Worm (Caenorhabditis elegans) whole organism, L2 larva: Measurements from ENCODE around the gene pqn-2.

Experiments
- ama-1 ChIP-seq: fragments of 150-350 bp; optimal IDR thresholded peaks from 2 replicates; lab custom pipeline; 2018; ENCODE audit warnings: inconsistent platforms
- blmp-1 ChIP-seq: sonication (generic microtip); optimal IDR thresholded peaks from 2 replicates; lab custom pipeline; 2017; ENCODE audit warnings: missing genetic modification characterization, mild to moderate bottlenecking, missing compliant biosample characterization, antibody characterized with exemption, moderate library complexity; ENCODE audit not compliant: insufficient read depth
- ceh-16 ChIP-seq: fragments of 150-350 bp; optimal IDR thresholded peaks from 2 replicates; lab custom pipeline; 2014; ENCODE audit warnings: missing biosample characterization, missing genetic modification characterization
- elt-1 ChIP-seq: fragments of 150-350 bp; optimal IDR thresholded peaks from 2 replicates; lab custom pipeline; 2014; ENCODE audit warnings: missing biosample characterization, missing genetic modification characterization
- lin-13 ChIP-seq: fragments of 150-350 bp; optimal IDR thresholded peaks from 2 replicates; lab custom pipeline; 2014; ENCODE audit warnings: missing biosample characterization, missing genetic modification reagents, missing genetic modification characterization
- mdl-1 ChIP-seq, 2 experiments: fragments of 150-350 bp in 1 of 2; sonication (generic microtip) in 1 of 2; optimal IDR thresholded peaks; 2 replicates each; lab custom pipeline; 2017; ENCODE audit warnings: missing biosample characterization in 2 of 2, missing genetic modification characterization in 2 of 2
- nhr-10 ChIP-seq: sonication (generic microtip); optimal IDR thresholded peaks from 2 replicates; lab custom pipeline; 2017; ENCODE audit warnings: missing biosample characterization, missing genetic modification characterization
- nhr-21 ChIP-seq: fragments of 150-350 bp; optimal IDR thresholded peaks from 2 replicates; lab custom pipeline; 2014; ENCODE audit warnings: missing biosample characterization, missing genetic modification characterization
- nhr-77 ChIP-seq: fragments of 150-350 bp; optimal IDR thresholded peaks from 2 replicates; lab custom pipeline; 2014; ENCODE audit warnings: missing biosample characterization, missing genetic modification characterization
- snpc-4 ChIP-seq: fragments of 150-350 bp; optimal IDR thresholded peaks from 2 replicates; lab custom pipeline; 2014; ENCODE audit warnings: missing biosample characterization, missing genetic modification characterization
- unc-62 ChIP-seq: fragments of 150-350 bp; optimal IDR thresholded peaks from 2 replicates; lab custom pipeline; 2014; ENCODE audit warnings: missing biosample characterization, missing genetic modification reagents, missing genetic modification characterization
- ztf-11 ChIP-seq: sonication (generic microtip); optimal IDR thresholded peaks from 2 replicates; lab custom pipeline; 2017; ENCODE audit warnings: missing biosample characterization, missing genetic modification characterization

DNA sequence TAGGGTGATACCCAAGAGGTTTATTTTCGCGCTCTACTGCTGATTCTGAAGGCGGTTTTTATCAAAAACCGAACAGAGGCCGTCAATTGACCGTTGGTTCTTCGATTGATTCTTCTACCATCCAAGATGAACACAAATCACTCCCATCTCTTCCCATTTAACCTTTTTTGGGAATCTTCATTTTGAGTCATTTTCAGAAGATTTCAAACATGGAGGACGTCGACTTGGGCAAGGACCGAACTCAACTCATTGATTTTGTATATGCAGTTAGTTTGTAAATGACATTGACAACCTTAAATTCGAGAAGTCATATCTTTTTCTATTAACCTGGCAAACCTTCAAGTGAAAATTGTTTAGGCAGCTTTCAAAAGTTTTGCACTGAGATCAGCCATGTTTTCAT lies 6.1 kb downstream of the pqn-2 start, which contains the start of gene AC3.5:
- TF ChIP-seq nhr-21 (tag; lab: Kevin White, UChicago) (peak; percentile 13), nhr-77 (tag; lab: Kevin White, UChicago) (no peak), mdl-1 (tag; optimal IDR thresholded peaks at IDR 0.05; lab: Kevin White, UChicago) (no peak), unc-62 (GFP tag; lab: Kevin White, UChicago) (no peak), ceh-16 (tag; lab: Kevin White, UChicago) (no peak), nhr-10 (tag; lab: Kevin White, UChicago) (no peak), ztf-11 (tag; lab: Kevin White, UChicago) (no peak), snpc-4 (tag; lab: Kevin White, UChicago) (no peak), blmp-1 (no peak), ama-1 (lab: Kevin White, UChicago) (no peak), lin-13 (no peak), elt-1 (tag; lab: Kevin White, UChicago) (no peak)
